Worm (Caenorhabditis elegans) whole organism, young adult: ENCODE measurements around the gene srg-13.

ENCODE experiments used
- athp-1 ChIP-seq: sonication (generic microtip); optimal IDR thresholded peaks from 2 replicates; lab custom pipeline; 2017; ENCODE audit warnings: mild to moderate bottlenecking, missing genetic modification characterization, missing compliant biosample characterization
- ztf-6 ChIP-seq: fragments of 200-800 bp; sonication (Bioruptor generic); IDR thresholded peaks from 2 replicates; pipeline ENCODE4 v1.3.6; 2022; ENCODE audit warnings: missing genetic modification reagents, missing genetic modification characterization, missing compliant biosample characterization

- TF ChIP-seq ztf-6 (GFP tag; lab: Robert Waterston, UW) (no peak), athp-1 (tag; lab: Kevin White, UChicago) (no peak)
These were observed 34.6 kb downstream of the srg-13 start, which contains the start of gene T04A8.13 for ce11 chrIII:4706678-4707077.
